Worm (Caenorhabditis elegans) whole organism, L4 larva: ENCODE data around the gene nspc-10.

ENCODE experiments used
- F26F4.8 ChIP-seq: fragments of 200-800 bp; sonication (Bioruptor generic); conservative IDR thresholded peaks from 2 replicates; pipeline ENCODE4 v1.3.6; 2022; ENCODE audit warnings: missing genetic modification characterization, missing compliant biosample characterization
- F37D6.2 ChIP-seq: sonication (generic microtip); optimal IDR thresholded peaks from 2 replicates; lab custom pipeline; 2016; ENCODE audit warnings: mild to moderate bottlenecking, missing genetic modification characterization, missing compliant biosample characterization
- F49E8.2 ChIP-seq: sonication (generic microtip); optimal IDR thresholded peaks from 2 replicates; lab custom pipeline; 2016; ENCODE audit warnings: missing compliant biosample characterization, mild to moderate bottlenecking, missing genetic modification characterization, borderline replicate concordance
- R02D3.7 ChIP-seq: fragments of 150-350 bp; sonication (generic microtip); optimal IDR thresholded peaks from 3 replicates; lab custom pipeline; 2014; ENCODE audit warnings: missing biosample characterization, missing genetic modification characterization
- Y5F2A.4 ChIP-seq: fragments of 200-800 bp; sonication (Bioruptor generic); optimal IDR thresholded peaks from 2 replicates; lab custom pipeline; 2018; ENCODE audit warnings: mild to moderate bottlenecking, missing genetic modification characterization, missing compliant biosample characterization
- ZK546.5 ChIP-seq, 2 experiments: sonication (generic microtip); optimal IDR thresholded peaks; 2 replicates each; lab custom pipeline; 2017; ENCODE audit warnings: missing biosample characterization in 2 of 2, missing genetic modification characterization in 2 of 2
- aha-1 ChIP-seq: fragments of 150-350 bp; peaks from one replicate; lab custom pipeline; 2014; ENCODE audit warnings: missing biosample characterization, missing genetic modification characterization
- ama-1 ChIP-seq: fragments of 150-350 bp; optimal IDR thresholded peaks from 2 replicates; lab custom pipeline; 2014; ENCODE audit warnings: inconsistent platforms, mixed read lengths
- attf-4 ChIP-seq: sonication (generic microtip); optimal IDR thresholded peaks from 3 replicates; lab custom pipeline; 2017; ENCODE audit warnings: missing biosample characterization, missing genetic modification characterization
- ceh-20 ChIP-seq: fragments of 200-800 bp; sonication (Bioruptor generic); IDR thresholded peaks from 2 replicates; pipeline ENCODE4 v1.3.6; 2022; ENCODE audit warnings: missing genetic modification reagents, missing genetic modification characterization, missing compliant biosample characterization
- ceh-28 ChIP-seq: fragments of 150-350 bp; optimal IDR thresholded peaks from 2 replicates; lab custom pipeline; 2014; ENCODE audit warnings: missing biosample characterization, missing genetic modification reagents, missing genetic modification characterization
- ceh-62 ChIP-seq: sonication (generic microtip); optimal IDR thresholded peaks from 2 replicates; lab custom pipeline; 2017; ENCODE audit warnings: missing biosample characterization, missing genetic modification characterization
- ceh-82 ChIP-seq: sonication (generic microtip); optimal IDR thresholded peaks from 2 replicates; lab custom pipeline; 2017; ENCODE audit warnings: missing biosample characterization, missing genetic modification characterization
- cey-2 ChIP-seq: sonication (generic microtip); optimal IDR thresholded peaks from 3 replicates; lab custom pipeline; 2017; ENCODE audit warnings: missing genetic modification characterization, mild to moderate bottlenecking, missing compliant biosample characterization, antibody characterized with exemption, borderline replicate concordance; ENCODE audit not compliant: insufficient read depth
- daf-12 ChIP-seq: fragments of 150-350 bp; optimal IDR thresholded peaks from 2 replicates; lab custom pipeline; 2014; ENCODE audit warnings: missing biosample characterization, missing genetic modification reagents, missing genetic modification characterization
- daf-16 ChIP-seq, 3 experiments: sonication (generic microtip); optimal IDR thresholded peaks; 2 replicates each; lab custom pipeline; 2016 to 2017; ENCODE audit warnings: missing genetic modification characterization in 3 of 3, missing genetic modification reagents in 3 of 3, mild to moderate bottlenecking in 2 of 3, missing compliant biosample characterization in 2 of 3, missing biosample characterization in 1 of 3, moderate library complexity in 1 of 3
- dmd-6 ChIP-seq: fragments of 200-800 bp; sonication (Bioruptor generic); IDR thresholded peaks from 2 replicates; pipeline ENCODE4 v1.3.6; 2022; ENCODE audit warnings: missing genetic modification reagents, missing genetic modification characterization, missing compliant biosample characterization
- egl-27 ChIP-seq: sonication (generic microtip); optimal IDR thresholded peaks from 3 replicates; lab custom pipeline; 2017; ENCODE audit warnings: missing biosample characterization, missing genetic modification reagents, missing genetic modification characterization
- egl-43 ChIP-seq: fragments of 200-800 bp; sonication (Bioruptor generic); IDR thresholded peaks from 2 replicates; pipeline ENCODE4 v1.3.6; 2022; ENCODE audit warnings: missing genetic modification reagents, missing genetic modification characterization, missing compliant biosample characterization
- fkh-10 ChIP-seq: fragments of 150-350 bp; optimal IDR thresholded peaks from 2 replicates; lab custom pipeline; 2014; ENCODE audit warnings: missing biosample characterization, missing genetic modification reagents, missing genetic modification characterization
- hlh-11 ChIP-seq: fragments of 200-800 bp; sonication (Bioruptor generic); optimal IDR thresholded peaks from 2 replicates; lab custom pipeline; 2018; ENCODE audit warnings: mild to moderate bottlenecking, missing genetic modification characterization, missing compliant biosample characterization
- hmg-1.1 ChIP-seq: fragments of 200-800 bp; sonication (Bioruptor generic); IDR thresholded peaks from 2 replicates; pipeline ENCODE4 v1.3.6; 2022; ENCODE audit warnings: missing genetic modification reagents, missing genetic modification characterization, missing compliant biosample characterization
- lim-7 ChIP-seq: fragments of 200-800 bp; sonication (Bioruptor generic); IDR thresholded peaks from 2 replicates; pipeline ENCODE4 v1.3.6; 2022; ENCODE audit warnings: missing genetic modification characterization, missing compliant biosample characterization
- lin-13 ChIP-seq: fragments of 150-350 bp; optimal IDR thresholded peaks from 2 replicates; lab custom pipeline; 2014; ENCODE audit warnings: missing biosample characterization, missing genetic modification reagents, missing genetic modification characterization
- lin-15B ChIP-seq: fragments of 150-350 bp; sonication (generic microtip); optimal IDR thresholded peaks from 3 replicates; lab custom pipeline; 2014; ENCODE audit warnings: missing biosample characterization, missing genetic modification characterization
- lsy-2 ChIP-seq, 2 experiments: fragments of 150-350 bp in 1 of 2; sonication (generic microtip) in 1 of 2; optimal IDR thresholded peaks; 2 replicates each; lab custom pipeline; 2014 to 2017; ENCODE audit warnings: missing biosample characterization in 2 of 2, missing genetic modification characterization in 2 of 2
- madf-5 ChIP-seq, 2 experiments: fragments of 200-800 bp; sonication (Bioruptor generic); IDR thresholded peaks; 2 replicates each; pipeline ENCODE4 v1.3.6; 2022; ENCODE audit warnings: missing compliant biosample characterization in 2 of 2, missing genetic modification characterization in 2 of 2
- madf-9 ChIP-seq: fragments of 200-800 bp; sonication (Bioruptor generic); conservative IDR thresholded peaks from 2 replicates; pipeline ENCODE4 v1.3.6; 2022; ENCODE audit warnings: missing genetic modification reagents, missing genetic modification characterization, missing compliant biosample characterization
- mep-1 ChIP-seq: fragments of 150-350 bp; sonication (generic microtip); optimal IDR thresholded peaks from 3 replicates; lab custom pipeline; 2014; ENCODE audit warnings: missing biosample characterization, missing genetic modification characterization
- mes-2 ChIP-seq: sonication (generic microtip); optimal IDR thresholded peaks from 2 replicates; lab custom pipeline; 2016; ENCODE audit warnings: missing genotype, mild to moderate bottlenecking, missing genetic modification characterization, missing compliant biosample characterization; ENCODE audit not compliant: poor library complexity, severe bottlenecking
- mxl-2 ChIP-seq: fragments of 200-800 bp; sonication (Bioruptor generic); conservative IDR thresholded peaks from 2 replicates; pipeline ENCODE4 v1.3.6; 2022; ENCODE audit warnings: missing genetic modification reagents, missing genetic modification characterization, missing compliant biosample characterization
- nhr-10 ChIP-seq: fragments of 150-350 bp; optimal IDR thresholded peaks from 2 replicates; lab custom pipeline; 2014; ENCODE audit warnings: missing biosample characterization, missing genetic modification characterization
- nhr-237 ChIP-seq: sonication (generic microtip); optimal IDR thresholded peaks from 2 replicates; lab custom pipeline; 2017; ENCODE audit warnings: missing biosample characterization, missing genetic modification characterization
- nhr-25 ChIP-seq: sonication (generic microtip); optimal IDR thresholded peaks from 2 replicates; lab custom pipeline; 2017; ENCODE audit warnings: missing genetic modification characterization, mild to moderate bottlenecking, missing compliant biosample characterization, antibody characterized with exemption, moderate library complexity, borderline replicate concordance; ENCODE audit not compliant: insufficient read depth
- nhr-42 ChIP-seq: fragments of 200-800 bp; sonication (Bioruptor generic); IDR thresholded peaks from 2 replicates; pipeline ENCODE4 v1.3.6; 2022; ENCODE audit warnings: missing genetic modification characterization, missing compliant biosample characterization
- nhr-48 ChIP-seq: sonication (generic microtip); optimal IDR thresholded peaks from 2 replicates; lab custom pipeline; 2016; ENCODE audit warnings: mild to moderate bottlenecking, missing genetic modification characterization, missing compliant biosample characterization
- nhr-6 ChIP-seq: fragments of 150-350 bp; optimal IDR thresholded peaks from 2 replicates; lab custom pipeline; 2014; ENCODE audit warnings: missing biosample characterization, missing genetic modification characterization
- nhr-77 ChIP-seq: fragments of 150-350 bp; optimal IDR thresholded peaks from 2 replicates; lab custom pipeline; 2014; ENCODE audit warnings: missing biosample characterization, missing genetic modification characterization
- php-3 ChIP-seq: fragments of 200-800 bp; sonication (Bioruptor generic); IDR thresholded peaks from 2 replicates; pipeline ENCODE4 v1.3.6; 2022; ENCODE audit warnings: missing genetic modification reagents, missing genetic modification characterization, missing compliant biosample characterization
- pqm-1 ChIP-seq: sonication (generic microtip); optimal IDR thresholded peaks from 2 replicates; lab custom pipeline; 2017; ENCODE audit warnings: missing biosample characterization, missing genetic modification characterization
- rbr-2 ChIP-seq: sonication (generic microtip); optimal IDR thresholded peaks from 2 replicates; lab custom pipeline; 2016; ENCODE audit warnings: missing genotype, missing genetic modification characterization, missing compliant biosample characterization
- skn-1 ChIP-seq: fragments of 150-350 bp; optimal IDR thresholded peaks from 2 replicates; lab custom pipeline; 2014; ENCODE audit warnings: missing biosample characterization, missing genetic modification characterization
- snpc-1.2 ChIP-seq: fragments of 200-800 bp; sonication (Bioruptor generic); IDR thresholded peaks from 2 replicates; pipeline ENCODE4 v1.3.6; 2022; ENCODE audit warnings: missing genetic modification reagents, missing genetic modification characterization, missing compliant biosample characterization
- snpc-4 ChIP-seq: fragments of 150-350 bp; optimal IDR thresholded peaks from 2 replicates; lab custom pipeline; 2014; ENCODE audit warnings: missing biosample characterization, missing genetic modification characterization
- tag-97 ChIP-seq: fragments of 200-800 bp; sonication (Bioruptor generic); IDR thresholded peaks from 2 replicates; pipeline ENCODE4 v1.3.6; 2022; ENCODE audit warnings: missing genetic modification characterization, missing compliant biosample characterization
- tra-1 ChIP-seq: fragments of 200-800 bp; sonication (Bioruptor generic); IDR thresholded peaks from 2 replicates; pipeline ENCODE4 v1.3.6; 2022; ENCODE audit warnings: missing genetic modification reagents, missing genetic modification characterization, missing compliant biosample characterization
- unc-130 ChIP-seq: sonication (generic microtip); optimal IDR thresholded peaks from 2 replicates; lab custom pipeline; 2016; ENCODE audit warnings: missing genetic modification reagents, missing genetic modification characterization, missing compliant biosample characterization
- zag-1 ChIP-seq: fragments of 150-350 bp; optimal IDR thresholded peaks from 2 replicates; lab custom pipeline; 2014; ENCODE audit warnings: missing biosample characterization, missing genetic modification characterization
- zfp-3 ChIP-seq: fragments of 200-800 bp; sonication (Bioruptor generic); conservative IDR thresholded peaks from 2 replicates; pipeline ENCODE4 v1.3.6; 2022; ENCODE audit warnings: missing genetic modification reagents, missing genetic modification characterization, missing compliant biosample characterization
- ztf-11 ChIP-seq: fragments of 150-350 bp; optimal IDR thresholded peaks from 2 replicates; lab custom pipeline; 2014; ENCODE audit warnings: missing biosample characterization, missing genetic modification characterization

nspc-10 gene

ce11 chrX:12362951-12363486 lies 19.6 kb downstream of the nspc-10 start (continued):
- TF ChIP-seq lin-15B (tag; lab: Kevin White, UChicago), result peak; percentile 13
- TF ChIP-seq attf-4 (tag; lab: Kevin White, UChicago), result peak; percentile 50
- peak; percentile 99 for TF ChIP-seq rbr-2
- TF ChIP-seq lim-7 (GFP tag; lab: Robert Waterston, UW), result no peak
- TF ChIP-seq cey-2 (tag; lab: Kevin White, UChicago), result peak; percentile 86
- peak; percentile 72 for TF ChIP-seq ceh-82 (tag; lab: Kevin White, UChicago)
- TF ChIP-seq ztf-11 (tag; lab: Kevin White, UChicago), result peak; percentile 56
- peak; percentile 100 for TF ChIP-seq nhr-77
- peak; percentile 9 for TF ChIP-seq daf-12 (tag; lab: Kevin White, UChicago)
- TF ChIP-seq nhr-6 (tag; lab: Kevin White, UChicago), result peak; percentile 97
- TF ChIP-seq F37D6.2, result peak; percentile 98
- TF ChIP-seq hlh-11, result peak; percentile 96
- TF ChIP-seq F26F4.8 (GFP tag; lab: Robert Waterston, UW), result no peak
- TF ChIP-seq aha-1 (tag; lab: Kevin White, UChicago), result peak; percentile 99
- no peak for TF ChIP-seq snpc-1.2 (GFP tag; lab: Robert Waterston, UW)
- peak; percentile 78 for TF ChIP-seq egl-43 (GFP tag; lab: Robert Waterston, UW)
- peak; percentile 94 for TF ChIP-seq mes-2
- peak; percentile 83 for TF ChIP-seq mxl-2 (GFP tag; lab: Robert Waterston, UW)
- peak; percentile 29 to 68 for TF ChIP-seq ZK546.5 (tag; optimal IDR thresholded peaks at IDR 0.05; lab: Kevin White, UChicago)
- no peak for TF ChIP-seq unc-130 (GFP tag; lab: Kevin White, UChicago)
- TF ChIP-seq lin-13, result peak; percentile 96
- peak; percentile 95 for TF ChIP-seq zfp-3 (GFP tag; lab: Robert Waterston, UW)
- peak; percentile 98 for TF ChIP-seq ceh-28 (tag; lab: Kevin White, UChicago)
- peak; percentile 90 for TF ChIP-seq nhr-237
- peak; percentile 40 for TF ChIP-seq ceh-62 (tag; lab: Kevin White, UChicago)
- peak; percentile 97 for TF ChIP-seq ceh-20 (GFP tag; lab: Robert Waterston, UW)
- TF ChIP-seq tra-1 (GFP tag; lab: Robert Waterston, UW), result peak; percentile 96
- peak; percentile 41 for TF ChIP-seq skn-1
- peak; percentile 97 for TF ChIP-seq nhr-42 (GFP tag; lab: Robert Waterston, UW)
- no peak for TF ChIP-seq ama-1 (lab: Kevin White, UChicago)
- TF ChIP-seq hmg-1.1 (GFP tag; lab: Robert Waterston, UW), result peak; percentile 99
- TF ChIP-seq tag-97 (GFP tag; lab: Robert Waterston, UW), result peak; percentile 76
- peak; percentile 100 for TF ChIP-seq mep-1 (tag; lab: Kevin White, UChicago)
- peak; percentile 90 for TF ChIP-seq Y5F2A.4 (GFP tag; lab: Kevin White, UChicago)
- peak; percentile 97 for TF ChIP-seq nhr-48 (tag; lab: Kevin White, UChicago)
- peak; percentile 84 for TF ChIP-seq nhr-25
- TF ChIP-seq madf-5 (GFP tag; IDR thresholded peaks at IDR 0.05; lab: Robert Waterston, UW), result peak in 1 of 2 experiments; percentile 85; a peak in 1 of 4 replicates
- TF ChIP-seq php-3 (GFP tag; lab: Robert Waterston, UW), result peak; percentile 93; the same call in 1 of the 2 replicates
- TF ChIP-seq R02D3.7 (tag; lab: Kevin White, UChicago), result peak; percentile 32
- TF ChIP-seq F49E8.2, result peak; percentile 39
- peak; percentile 97 for TF ChIP-seq dmd-6 (GFP tag; lab: Robert Waterston, UW)
- TF ChIP-seq snpc-4 (tag; lab: Kevin White, UChicago), result peak; percentile 50
- peak; percentile 90 for TF ChIP-seq zag-1 (tag; lab: Kevin White, UChicago)
- peak; percentile 94 to 97 for TF ChIP-seq lsy-2 (tag; optimal IDR thresholded peaks at IDR 0.05; lab: Kevin White, UChicago)
- peak; percentile 95 for TF ChIP-seq madf-9 (GFP tag; lab: Robert Waterston, UW)
- peak; percentile 69 for TF ChIP-seq egl-27 (tag; lab: Kevin White, UChicago)
- TF ChIP-seq daf-16 (GFP tag; optimal IDR thresholded peaks at IDR 0.05; lab: Kevin White, UChicago), result peak; percentile 94 to 99
- TF ChIP-seq daf-16 (tag; optimal IDR thresholded peaks at IDR 0.05; lab: Kevin White, UChicago), result peak; percentile 99
- TF ChIP-seq nhr-10 (tag; lab: Kevin White, UChicago), result peak; percentile 98
- peak; percentile 65 for TF ChIP-seq pqm-1 (tag; lab: Kevin White, UChicago)
- peak; percentile 100 for TF ChIP-seq fkh-10 (GFP tag; lab: Kevin White, UChicago)
